Fruit fly (Drosophila melanogaster): ENCODE results near the gene CG7394.
A peak's percentile ranks its signal among the peaks of the same experiment; 100 is the strongest.

CG7394 gene

dm6 chr3L:11533704-11534319 lies 28.0 kb upstream of the CG7394 start (continued):
- TF ChIP-seq CG16813 (GFP tag; IDR thresholded peaks at IDR 0.05; ENCODE audit: partially characterized antibody) (no peak), CG31441 (GFP tag; IDR thresholded peaks at IDR 0.05) (peak; percentile 56; the same call in 1 of the 2 replicates), CG2129 (GFP tag; IDR thresholded peaks at IDR 0.05; ENCODE audit: partially characterized antibody) (no peak), kah (GFP tag; optimal IDR thresholded peaks at IDR 0.05) (no peak), CG34224 (GFP tag; IDR thresholded peaks at IDR 0.05; ENCODE audit: partially characterized antibody) (0 out of 3 replicates have a peak, but pooled peaks have one; percentile 14), mam (GFP tag; optimal IDR thresholded peaks at IDR 0.05) (peak; percentile 45), CG6654 (GFP tag; optimal IDR thresholded peaks at IDR 0.05) (no peak), pho (GFP tag; optimal IDR thresholded peaks at IDR 0.05) (peak; percentile 40), Jarid2 (GFP tag; optimal IDR thresholded peaks at IDR 0.05) (no peak), Poxn (GFP tag; IDR thresholded peaks at IDR 0.05) (peak; percentile 28; the same call in 1 of the 2 replicates), CG9817 (tag; optimal IDR thresholded peaks at IDR 0.05) (peak; percentile 34), CG7928 (GFP tag; optimal IDR thresholded peaks at IDR 0.05) (peak; percentile 26), Sox100B (GFP tag; optimal IDR thresholded peaks at IDR 0.05) (peak; percentile 66), CG9215 (GFP tag; IDR thresholded peaks at IDR 0.05) (no peak; the same call in 1 of the 2 replicates), CG9876 (GFP tag; optimal IDR thresholded peaks at IDR 0.05) (no peak), pfk (GFP tag; optimal IDR thresholded peaks at IDR 0.05) (no peak), CG6683 (GFP tag; optimal IDR thresholded peaks at IDR 0.05) (no peak), MBD-R2 (GFP tag; IDR thresholded peaks at IDR 0.05) (no peak; the same call in 1 of the 2 replicates), MTF-1 (GFP tag; optimal IDR thresholded peaks at IDR 0.05; ENCODE audit: borderline replicate concordance) (no peak), CG10321 (GFP tag; IDR thresholded peaks at IDR 0.05) (no peak), Max (GFP tag; optimal IDR thresholded peaks at IDR 0.05) (peak; percentile 25), knrl (GFP tag; IDR thresholded peaks at IDR 0.05; ENCODE audit: partially characterized antibody) (no peak), CG3163 (GFP tag; optimal IDR thresholded peaks at IDR 0.05) (no peak), Camta (GFP tag; optimal IDR thresholded peaks at IDR 0.05) (peak; percentile 23), CG9437 (GFP tag; optimal IDR thresholded peaks at IDR 0.05) (peak; percentile 30), CG12236 (GFP tag; optimal IDR thresholded peaks at IDR 0.05) (no peak), insv (GFP tag; optimal IDR thresholded peaks at IDR 0.05) (no peak), CkIIα-i1 (GFP tag; IDR thresholded peaks at IDR 0.05) (no peak), hth (optimal IDR thresholded peaks at IDR 0.05) (no peak), CG2678 (tag; optimal IDR thresholded peaks at IDR 0.05) (peak; percentile 77), Sox102F (GFP tag; optimal IDR thresholded peaks at IDR 0.05) (peak; percentile 48), CG30431 (GFP tag; optimal IDR thresholded peaks at IDR 0.05) (no peak), NFAT (GFP tag; IDR thresholded peaks at IDR 0.05) (peak; percentile 4; the same call in 1 of the 2 replicates), C15 (GFP tag; IDR thresholded peaks at IDR 0.05) (no peak), Dek (tag; optimal IDR thresholded peaks at IDR 0.05) (no peak), dpn (GFP tag; optimal IDR thresholded peaks at IDR 0.05) (peak; percentile 20 to 66), gcm (GFP tag; optimal IDR thresholded peaks at IDR 0.05) (no peak), CG8478 (optimal IDR thresholded peaks at IDR 0.05) (no peak), CG10267 (tag; optimal IDR thresholded peaks at IDR 0.05) (peak; percentile 20), CG14860 (GFP tag; IDR thresholded peaks at IDR 0.05; ENCODE audit: partially characterized antibody) (no peak), crp (GFP tag; optimal IDR thresholded peaks at IDR 0.05) (no peak), CG15011 (GFP tag; optimal IDR thresholded peaks at IDR 0.05) (peak; percentile 17), Med (GFP tag) (peak; percentile 84), tup (GFP tag; optimal IDR thresholded peaks at IDR 0.05) (no peak), nerfin-2 (GFP tag; IDR thresholded peaks at IDR 0.05; ENCODE audit: partially characterized antibody) (no peak), CG4282 (GFP tag; optimal IDR thresholded peaks at IDR 0.05) (no peak), exex (tag; optimal IDR thresholded peaks at IDR 0.05) (no peak), CG11504 (tag; optimal IDR thresholded peaks at IDR 0.05) (peak; percentile 60), Six4 (GFP tag; optimal IDR thresholded peaks at IDR 0.05) (no peak)

Measured in whole organism, embryonic.